Worm (Caenorhabditis elegans) whole organism, L3 larva: ENCODE data around the gene srh-76.

Experiments
- R02D3.7 ChIP-seq: fragments of 150-350 bp; optimal IDR thresholded peaks from 2 replicates; lab custom pipeline; 2014; ENCODE audit warnings: missing biosample characterization, missing genetic modification characterization
- ZK546.5 ChIP-seq: sonication (generic microtip); optimal IDR thresholded peaks from 2 replicates; lab custom pipeline; 2017; ENCODE audit warnings: missing biosample characterization, missing genetic modification characterization
- aly-2 ChIP-seq: fragments of 150-350 bp; optimal IDR thresholded peaks from 2 replicates; lab custom pipeline; 2014; ENCODE audit warnings: missing biosample characterization, missing genetic modification characterization
- ama-1 ChIP-seq: fragments of 150-350 bp; optimal IDR thresholded peaks from 2 replicates; lab custom pipeline; 2018
- ceh-16 ChIP-seq: sonication (generic microtip); optimal IDR thresholded peaks from 2 replicates; lab custom pipeline; 2017; ENCODE audit warnings: missing biosample characterization, missing genetic modification characterization
- ceh-28 ChIP-seq: fragments of 150-350 bp; optimal IDR thresholded peaks from 2 replicates; lab custom pipeline; 2014; ENCODE audit warnings: missing biosample characterization, missing genetic modification reagents, missing genetic modification characterization
- ceh-82 ChIP-seq: fragments of 150-350 bp; optimal IDR thresholded peaks from 2 replicates; lab custom pipeline; 2014; ENCODE audit warnings: missing biosample characterization, missing genetic modification characterization
- ceh-9 ChIP-seq: sonication (generic microtip); optimal IDR thresholded peaks from 2 replicates; lab custom pipeline; 2018; ENCODE audit warnings: missing biosample characterization, missing genetic modification characterization
- daf-12 ChIP-seq: fragments of 150-350 bp; optimal IDR thresholded peaks from 2 replicates; lab custom pipeline; 2014; ENCODE audit warnings: missing biosample characterization, missing genetic modification reagents, missing genetic modification characterization
- egl-27 ChIP-seq: sonication (generic microtip); optimal IDR thresholded peaks from 4 replicates; lab custom pipeline; 2017; ENCODE audit warnings: missing biosample characterization, missing genetic modification reagents, missing genetic modification characterization
- egl-5 ChIP-seq: fragments of 150-350 bp; optimal IDR thresholded peaks from 2 replicates; lab custom pipeline; 2017; ENCODE audit warnings: missing biosample characterization, missing genetic modification reagents, missing genetic modification characterization, inconsistent platforms
- elt-1 ChIP-seq: fragments of 150-350 bp; optimal IDR thresholded peaks from 2 replicates; lab custom pipeline; 2014; ENCODE audit warnings: missing biosample characterization, missing genetic modification characterization
- elt-2 ChIP-seq: sonication (generic microtip); optimal IDR thresholded peaks from 2 replicates; lab custom pipeline; 2016; ENCODE audit warnings: missing genetic modification reagents, mild to moderate bottlenecking, missing genetic modification characterization, missing compliant biosample characterization
- elt-3 ChIP-seq, 3 experiments: fragments of 150-350 bp in 1 of 3; sonication (generic microtip) in 2 of 3; optimal IDR thresholded peaks; 2 replicates in 2 of 3; 4 replicates in 1 of 3; lab custom pipeline; 2014 to 2017; ENCODE audit warnings: missing biosample characterization in 3 of 3, missing genetic modification characterization in 3 of 3
- eor-1 ChIP-seq, 2 experiments: fragments of 150-350 bp; optimal IDR thresholded peaks; 2 replicates each; lab custom pipeline; 2014 to 2018; ENCODE audit warnings: missing biosample characterization in 2 of 2, missing genetic modification characterization in 2 of 2
- fkh-10 ChIP-seq: sonication (generic microtip); optimal IDR thresholded peaks from 2 replicates; lab custom pipeline; 2017; ENCODE audit warnings: missing biosample characterization, missing genetic modification reagents, missing genetic modification characterization
- fkh-2 ChIP-seq: fragments of 150-350 bp; optimal IDR thresholded peaks from 2 replicates; lab custom pipeline; 2014; ENCODE audit warnings: missing biosample characterization, missing genetic modification reagents, missing genetic modification characterization
- fos-1 ChIP-seq: fragments of 150-350 bp; optimal IDR thresholded peaks from 2 replicates; lab custom pipeline; 2014; ENCODE audit warnings: missing biosample characterization, missing genetic modification characterization
- hmg-11 ChIP-seq: sonication (generic microtip); optimal IDR thresholded peaks from 2 replicates; lab custom pipeline; 2016; ENCODE audit warnings: missing genetic modification characterization, missing compliant biosample characterization
- jun-1 ChIP-seq: fragments of 150-350 bp; optimal IDR thresholded peaks from 2 replicates; lab custom pipeline; 2014; ENCODE audit warnings: missing biosample characterization, missing genetic modification reagents, missing genetic modification characterization
- lin-15B ChIP-seq: fragments of 150-350 bp; optimal IDR thresholded peaks from 2 replicates; lab custom pipeline; 2014; ENCODE audit warnings: missing biosample characterization, missing genetic modification characterization
- lin-39 ChIP-seq: fragments of 150-350 bp; optimal IDR thresholded peaks from 2 replicates; lab custom pipeline; 2018; ENCODE audit warnings: missing biosample characterization, missing genetic modification reagents, missing genetic modification characterization
- lsy-12 ChIP-seq: sonication (generic microtip); optimal IDR thresholded peaks from 2 replicates; lab custom pipeline; 2016; ENCODE audit warnings: mild to moderate bottlenecking, missing genetic modification characterization, missing compliant biosample characterization
- mdl-1 ChIP-seq: fragments of 150-350 bp; optimal IDR thresholded peaks from 2 replicates; lab custom pipeline; 2014; ENCODE audit warnings: missing biosample characterization, missing genetic modification characterization
- mml-1 ChIP-seq: fragments of 150-350 bp; sonication (generic microtip); optimal IDR thresholded peaks from 3 replicates; lab custom pipeline; 2014; ENCODE audit warnings: missing biosample characterization, missing genetic modification characterization
- nfya-1 ChIP-seq: sonication (generic microtip); optimal IDR thresholded peaks from 2 replicates; lab custom pipeline; 2017; ENCODE audit warnings: missing genetic modification characterization, mild to moderate bottlenecking, missing compliant biosample characterization, antibody characterized with exemption, moderate library complexity; ENCODE audit not compliant: insufficient read depth
- nhr-11 ChIP-seq: fragments of 150-350 bp; optimal IDR thresholded peaks from 2 replicates; lab custom pipeline; 2014; ENCODE audit warnings: missing biosample characterization, missing genetic modification characterization
- nhr-12 ChIP-seq: fragments of 150-350 bp; optimal IDR thresholded peaks from 2 replicates; lab custom pipeline; 2014; ENCODE audit warnings: missing biosample characterization, missing genetic modification characterization
- nhr-23 ChIP-seq: fragments of 150-350 bp; optimal IDR thresholded peaks from 2 replicates; lab custom pipeline; 2014; ENCODE audit warnings: missing biosample characterization, missing genetic modification reagents, missing genetic modification characterization
- nhr-237 ChIP-seq: fragments of 150-350 bp; optimal IDR thresholded peaks from 2 replicates; lab custom pipeline; 2014; ENCODE audit warnings: missing biosample characterization, missing genetic modification characterization
- nhr-25 ChIP-seq: sonication (generic microtip); optimal IDR thresholded peaks from 2 replicates; lab custom pipeline; 2017; ENCODE audit warnings: missing biosample characterization, missing genetic modification characterization
- nhr-28 ChIP-seq: fragments of 150-350 bp; optimal IDR thresholded peaks from 2 replicates; lab custom pipeline; 2014; ENCODE audit warnings: missing biosample characterization, missing genetic modification characterization
- nhr-43 ChIP-seq: sonication (generic microtip); optimal IDR thresholded peaks from 2 replicates; lab custom pipeline; 2016; ENCODE audit warnings: mild to moderate bottlenecking, missing genetic modification characterization, missing compliant biosample characterization; ENCODE audit not compliant: poor library complexity, severe bottlenecking
- nhr-67 ChIP-seq: fragments of 150-350 bp; optimal IDR thresholded peaks from 2 replicates; lab custom pipeline; 2014; ENCODE audit warnings: missing biosample characterization, missing genetic modification characterization
- nhr-76 ChIP-seq: fragments of 150-350 bp; sonication (generic microtip); optimal IDR thresholded peaks from 5 replicates; lab custom pipeline; 2014; ENCODE audit warnings: missing biosample characterization, missing genetic modification characterization
- nhr-77 ChIP-seq: fragments of 150-350 bp; optimal IDR thresholded peaks from 2 replicates; lab custom pipeline; 2014; ENCODE audit warnings: missing biosample characterization, missing genetic modification characterization
- pha-4 ChIP-seq: fragments of 150-350 bp; optimal IDR thresholded peaks from 2 replicates; lab custom pipeline; 2014; ENCODE audit warnings: missing biosample characterization, missing genetic modification reagents, missing genetic modification characterization
- pqm-1 ChIP-seq: fragments of 150-350 bp; optimal IDR thresholded peaks from 2 replicates; lab custom pipeline; 2017; ENCODE audit warnings: missing biosample characterization, missing genetic modification characterization, inconsistent platforms
- sea-2 ChIP-seq: fragments of 150-350 bp; sonication (generic microtip); optimal IDR thresholded peaks from 4 replicates; lab custom pipeline; 2014; ENCODE audit warnings: missing biosample characterization, missing genetic modification reagents, missing genetic modification characterization
- skn-1 ChIP-seq: fragments of 150-350 bp; optimal IDR thresholded peaks from 2 replicates; lab custom pipeline; 2014; ENCODE audit warnings: missing biosample characterization, missing genetic modification characterization
- snpc-4 ChIP-seq: fragments of 150-350 bp; optimal IDR thresholded peaks from 2 replicates; lab custom pipeline; 2014; ENCODE audit warnings: missing biosample characterization, missing genetic modification characterization
- tbx-2 ChIP-seq: sonication (generic microtip); optimal IDR thresholded peaks from 2 replicates; lab custom pipeline; 2016; ENCODE audit warnings: mild to moderate bottlenecking, missing genetic modification characterization, missing compliant biosample characterization
- unc-39 ChIP-seq: sonication (generic microtip); optimal IDR thresholded peaks from 4 replicates; lab custom pipeline; 2017; ENCODE audit warnings: missing biosample characterization, missing genetic modification characterization
- unc-62 ChIP-seq: fragments of 150-350 bp; sonication (generic microtip); optimal IDR thresholded peaks from 4 replicates; lab custom pipeline; 2014; ENCODE audit warnings: missing biosample characterization, missing genetic modification reagents, missing genetic modification characterization
- zag-1 ChIP-seq: fragments of 150-350 bp; optimal IDR thresholded peaks from 2 replicates; lab custom pipeline; 2014; ENCODE audit warnings: missing biosample characterization, missing genetic modification characterization
- ztf-11 ChIP-seq: fragments of 150-350 bp; optimal IDR thresholded peaks from 2 replicates; lab custom pipeline; 2014; ENCODE audit warnings: missing biosample characterization, missing genetic modification characterization
- ztf-4 ChIP-seq: fragments of 150-350 bp; optimal IDR thresholded peaks from 2 replicates; lab custom pipeline; 2014; ENCODE audit warnings: missing biosample characterization, missing genetic modification characterization

The srh-76 gene

DNA sequence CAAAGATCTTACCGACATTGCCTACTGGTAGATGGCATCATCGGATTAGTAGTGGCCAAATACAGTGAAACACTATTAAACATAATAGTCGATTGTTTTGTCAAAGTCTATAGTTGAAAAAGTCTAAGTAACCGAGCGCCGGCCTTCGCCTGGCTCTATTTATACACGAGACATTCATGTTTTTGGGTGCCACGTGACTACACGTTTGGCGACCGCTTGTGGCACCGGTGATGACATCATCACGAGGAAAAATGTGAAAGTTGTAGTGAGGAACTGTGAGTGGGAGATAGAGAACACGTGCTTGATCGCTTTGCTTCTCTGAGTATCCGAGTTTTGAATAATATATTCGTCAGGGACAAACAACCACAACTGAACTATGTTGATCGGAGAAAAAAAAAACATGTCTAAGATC lies 10.7 kb downstream of the srh-76 start (continued):
- TF ChIP-seq eor-1 (tag; optimal IDR thresholded peaks at IDR 0.05; lab: Kevin White, UChicago) (no peak), mdl-1 (tag; lab: Kevin White, UChicago) (peak; percentile 67), nhr-11 (no peak), lin-39 (tag; lab: Kevin White, UChicago) (no peak), ama-1 (lab: Kevin White, UChicago) (peak; percentile 63), egl-5 (tag; lab: Kevin White, UChicago) (peak; percentile 70), elt-2 (tag; lab: Kevin White, UChicago) (peak; percentile 47), ceh-9 (tag; lab: Kevin White, UChicago) (no peak), fkh-2 (tag; lab: Kevin White, UChicago) (no peak), ztf-4 (tag; lab: Kevin White, UChicago) (peak; percentile 80), elt-1 (tag; lab: Kevin White, UChicago) (peak; percentile 42), nfya-1 (peak; percentile 72)

DNA sequence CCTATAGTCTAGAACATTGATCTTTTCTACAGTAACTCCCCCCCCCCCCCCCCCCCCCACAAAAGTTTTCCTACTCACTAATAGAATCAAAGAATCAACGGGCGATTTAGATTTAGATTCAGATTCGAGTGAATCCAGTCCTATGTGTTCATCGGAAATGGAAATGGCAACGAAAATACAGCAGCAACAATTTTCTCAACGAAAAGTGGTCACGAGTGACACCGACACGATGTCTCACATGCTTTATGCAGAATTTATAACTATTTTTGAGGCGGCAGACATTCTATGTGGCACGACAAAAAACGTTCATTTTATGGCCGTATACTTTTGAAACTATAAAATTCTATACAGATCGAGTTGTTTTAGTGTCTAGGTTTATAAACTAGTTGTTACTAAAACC lies 11.5 kb downstream of the srh-76 start:
- peak; percentile 19 for TF ChIP-seq snpc-4 (tag; lab: Kevin White, UChicago)
- TF ChIP-seq nhr-25 (tag; lab: Kevin White, UChicago), result peak; percentile 14
- no peak for TF ChIP-seq pha-4 (tag; lab: Kevin White, UChicago)
- peak; percentile 11 for TF ChIP-seq nhr-23 (tag; lab: Kevin White, UChicago)
- TF ChIP-seq elt-3 (tag; optimal IDR thresholded peaks at IDR 0.05; lab: Kevin White, UChicago), result no peak
- TF ChIP-seq lsy-12 (tag; lab: Kevin White, UChicago), result peak; percentile 13

DNA sequence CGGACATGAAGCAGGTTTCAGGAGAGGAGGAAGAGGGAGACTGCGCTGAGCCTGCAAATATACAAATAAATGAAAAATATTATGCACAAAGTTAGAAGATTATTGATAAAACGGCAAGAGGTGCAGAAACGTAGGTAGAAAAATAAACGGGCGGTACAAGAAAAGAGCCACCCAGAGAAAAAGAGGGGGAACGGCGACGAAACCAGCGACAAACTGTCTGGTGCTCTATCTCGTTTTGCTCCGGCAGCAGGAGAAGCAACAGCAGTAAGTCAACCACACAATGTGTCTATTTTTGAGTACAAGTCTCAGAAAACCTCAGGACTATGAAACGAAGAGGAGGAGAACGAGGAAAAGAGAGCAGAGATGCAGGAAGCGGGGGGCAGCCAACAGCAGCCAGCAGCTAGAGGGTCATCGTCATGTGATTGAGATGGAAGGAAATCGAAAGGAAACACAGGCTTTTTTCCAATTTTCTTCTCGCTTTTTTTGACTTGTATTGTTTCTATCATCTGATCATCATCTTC lies 12.1 kb downstream of the srh-76 start, which contains the start of gene F26F12.3:
F26F12.3 (minus strand) TSS at position 51 of the 521 bp plus-strand sequence.
- TF ChIP-seq daf-12 (tag; lab: Kevin White, UChicago), result no peak
- peak; percentile 89 for TF ChIP-seq pha-4 (tag; lab: Kevin White, UChicago)
- TF ChIP-seq fkh-2 (tag; lab: Kevin White, UChicago), result no peak
- TF ChIP-seq mml-1 (tag; lab: Kevin White, UChicago), result no peak
- no peak for TF ChIP-seq ztf-4 (tag; lab: Kevin White, UChicago)
- no peak for TF ChIP-seq nhr-77
- no peak for TF ChIP-seq nhr-67
- TF ChIP-seq ama-1 (lab: Kevin White, UChicago), result peak; percentile 25
- no peak for TF ChIP-seq nhr-23 (tag; lab: Kevin White, UChicago)
- no peak for TF ChIP-seq ceh-82 (tag; lab: Kevin White, UChicago)
- TF ChIP-seq sea-2 (GFP tag; lab: Kevin White, UChicago), result no peak
- no peak for TF ChIP-seq nhr-43 (tag; lab: Kevin White, UChicago)
- no peak for TF ChIP-seq eor-1 (tag; optimal IDR thresholded peaks at IDR 0.05; lab: Kevin White, UChicago)
- peak; percentile 88 for TF ChIP-seq elt-2 (tag; lab: Kevin White, UChicago)
- TF ChIP-seq ztf-11, result no peak
- TF ChIP-seq snpc-4 (tag; lab: Kevin White, UChicago), result peak; percentile 10
- peak; percentile 77 for TF ChIP-seq pqm-1 (tag; lab: Kevin White, UChicago)
- no peak for TF ChIP-seq aly-2 (tag; lab: Kevin White, UChicago)
- peak; percentile 47 for TF ChIP-seq nhr-11
- no peak for TF ChIP-seq ceh-16 (tag; lab: Kevin White, UChicago)
- TF ChIP-seq lsy-12 (tag; lab: Kevin White, UChicago), result peak; percentile 30
- no peak for TF ChIP-seq nhr-25 (tag; lab: Kevin White, UChicago)
- no peak for TF ChIP-seq ceh-9 (tag; lab: Kevin White, UChicago)
- peak; percentile 77 for TF ChIP-seq nfya-1
- TF ChIP-seq lin-15B (tag; lab: Kevin White, UChicago), result peak; percentile 8
- no peak for TF ChIP-seq unc-39 (tag; lab: Kevin White, UChicago)
- no peak for TF ChIP-seq nhr-28 (tag; lab: Kevin White, UChicago)
- peak; percentile 74 for TF ChIP-seq hmg-11 (tag; lab: Kevin White, UChicago)
- peak; percentile 66 for TF ChIP-seq fkh-10 (GFP tag; lab: Kevin White, UChicago)
- no peak for TF ChIP-seq elt-3 (tag; optimal IDR thresholded peaks at IDR 0.05; lab: Kevin White, UChicago)
- TF ChIP-seq egl-5 (tag; lab: Kevin White, UChicago), result peak; percentile 55
- TF ChIP-seq zag-1, result no peak
- no peak for TF ChIP-seq egl-27 (tag; lab: Kevin White, UChicago)
- TF ChIP-seq nhr-12 (tag; lab: Kevin White, UChicago), result no peak
- peak; percentile 19 for TF ChIP-seq skn-1 (tag; lab: Kevin White, UChicago)
- TF ChIP-seq tbx-2 (tag; lab: Kevin White, UChicago), result peak; percentile 47
- peak; percentile 3 for TF ChIP-seq jun-1 (tag; lab: Kevin White, UChicago)
- TF ChIP-seq fos-1 (tag; lab: Kevin White, UChicago), result no peak
- TF ChIP-seq nhr-237 (tag; lab: Kevin White, UChicago), result no peak
- peak; percentile 82 for TF ChIP-seq lin-39 (tag; lab: Kevin White, UChicago)
- TF ChIP-seq mdl-1 (tag; lab: Kevin White, UChicago), result no peak
- no peak for TF ChIP-seq R02D3.7 (tag; lab: Kevin White, UChicago)
- no peak for TF ChIP-seq elt-1 (tag; lab: Kevin White, UChicago)
- TF ChIP-seq ceh-28 (tag; lab: Kevin White, UChicago), result no peak
- TF ChIP-seq ZK546.5 (tag; lab: Kevin White, UChicago), result no peak
- no peak for TF ChIP-seq nhr-76 (tag; lab: Kevin White, UChicago)
- no peak for TF ChIP-seq unc-62 (GFP tag; lab: Kevin White, UChicago)
